Fruit fly (Drosophila melanogaster) whole organism, adult: ENCODE results near the gene CG31091.

Source experiments
- CG11617 ChIP-seq: fragments of 200-800 bp; sonication (Bioruptor generic); optimal IDR thresholded peaks from 2 replicates; lab custom pipeline; 2017; ENCODE audit warnings: mild to moderate bottlenecking, missing biosample characterization, missing genetic modification reagents, missing genetic modification characterization
- CG12768 ChIP-seq: fragments of 200-800 bp; sonication (Bioruptor generic); optimal IDR thresholded peaks from 2 replicates; lab custom pipeline; 2017; ENCODE audit warnings: missing biosample characterization, missing genetic modification characterization, mild to moderate bottlenecking, moderate library complexity, missing genetic modification reagents
- CG14711 ChIP-seq: fragments of 200-800 bp; sonication (Bioruptor generic); optimal IDR thresholded peaks from 2 replicates; lab custom pipeline; 2018; ENCODE audit warnings: missing biosample characterization, mild to moderate bottlenecking, missing genetic modification characterization, moderate library complexity
- CG1620 ChIP-seq: fragments of 200-800 bp; sonication (Bioruptor generic); optimal IDR thresholded peaks from 2 replicates; lab custom pipeline; 2016; ENCODE audit warnings: missing biosample characterization, missing genetic modification characterization
- CG33017 ChIP-seq: fragments of 200-800 bp; sonication (Bioruptor generic); optimal IDR thresholded peaks from 2 replicates; lab custom pipeline; 2018; ENCODE audit warnings: missing biosample characterization, mild to moderate bottlenecking, missing genetic modification characterization, moderate library complexity
- CG5204 ChIP-seq: fragments of 200-800 bp; sonication (Bioruptor generic); optimal IDR thresholded peaks from 2 replicates; lab custom pipeline; 2016; ENCODE audit warnings: missing biosample characterization, missing genetic modification characterization
- CG7045 ChIP-seq: fragments of 200-800 bp; sonication (Bioruptor generic); optimal IDR thresholded peaks from 2 replicates; lab custom pipeline; 2017; ENCODE audit warnings: missing biosample characterization, mild to moderate bottlenecking, missing genetic modification characterization
- CG7101 ChIP-seq: fragments of 200-800 bp; sonication (Bioruptor generic); optimal IDR thresholded peaks from 2 replicates; lab custom pipeline; 2018; ENCODE audit warnings: missing biosample characterization, mild to moderate bottlenecking, missing genetic modification characterization, moderate library complexity
- Clk ChIP-seq: fragments of 200-800 bp; sonication (Bioruptor generic); optimal IDR thresholded peaks from 2 replicates; lab custom pipeline; 2017; ENCODE audit warnings: missing biosample characterization, missing genetic modification characterization
- Crg-1 ChIP-seq: fragments of 200-800 bp; sonication (Bioruptor generic); optimal IDR thresholded peaks from 2 replicates; lab custom pipeline; 2016; ENCODE audit warnings: missing biosample characterization, missing genetic modification characterization
- Hr96 ChIP-seq: fragments of 200-800 bp; sonication (Bioruptor generic); optimal IDR thresholded peaks from 2 replicates; lab custom pipeline; 2016; ENCODE audit warnings: missing biosample characterization, missing genetic modification characterization
- Mnt ChIP-seq: fragments of 200-800 bp; sonication (Bioruptor generic); optimal IDR thresholded peaks from 2 replicates; lab custom pipeline; 2016; ENCODE audit warnings: missing biosample characterization, mild to moderate bottlenecking, missing genetic modification characterization
- bab1 ChIP-seq: fragments of 200-800 bp; sonication (Bioruptor generic); optimal IDR thresholded peaks from 3 replicates; lab custom pipeline; 2019; ENCODE audit warnings: missing biosample characterization, mild to moderate bottlenecking, missing genetic modification characterization, moderate library complexity
- cic ChIP-seq: fragments of 200-800 bp; sonication (Bioruptor generic); optimal IDR thresholded peaks from 2 replicates; lab custom pipeline; 2017; ENCODE audit warnings: missing biosample characterization, mild to moderate bottlenecking, missing genetic modification characterization, moderate library complexity
- cnc ChIP-seq, 2 experiments: fragments of >200 bp; optimal IDR thresholded peaks; 2 replicates each; lab custom pipeline; 2017
- kay ChIP-seq: fragments of 200-800 bp; sonication (Bioruptor generic); peaks from one replicate; lab custom pipeline; 2016; ENCODE audit warnings: missing biosample characterization, missing genetic modification characterization, borderline replicate concordance
- ovo ChIP-seq: fragments of 200-800 bp; sonication (Bioruptor generic); optimal IDR thresholded peaks from 2 replicates; lab custom pipeline; 2016; ENCODE audit warnings: missing biosample characterization, missing genetic modification characterization
- pad ChIP-seq: fragments of 200-800 bp; sonication (Bioruptor generic); optimal IDR thresholded peaks from 3 replicates; lab custom pipeline; 2017; ENCODE audit warnings: missing biosample characterization, missing genetic modification characterization, mild to moderate bottlenecking, moderate library complexity, missing genetic modification reagents
- tj ChIP-seq: fragments of 200-800 bp; sonication (Bioruptor generic); optimal IDR thresholded peaks from 3 replicates; lab custom pipeline; 2017; ENCODE audit warnings: missing biosample characterization, mild to moderate bottlenecking, missing genetic modification characterization, moderate library complexity
- toe ChIP-seq: fragments of 200-800 bp; sonication (Bioruptor generic); optimal IDR thresholded peaks from 2 replicates; lab custom pipeline; 2016; ENCODE audit warnings: missing biosample characterization, missing genetic modification characterization

CG31091 gene

dm6 chr3R:25899690-25900089 is at the start of gene CG31091:
Gene CG31091, plus strand, starts transcription at chr3R:25899903.
- TF ChIP-seq cic (GFP tag; lab: Kevin White, UChicago): no peak
- TF ChIP-seq Mnt (GFP tag; lab: Kevin White, UChicago): no peak
- TF ChIP-seq kay: peak; percentile 8

dm6 chr3R:25851224-25851682 is 48.5 kb upstream of the CG31091 start, which contains the start of the genes CG14545 and CG5886:
Gene CG14545, minus strand, starts transcription at chr3R:25851291.
Gene CG5886, plus strand, starts transcription at chr3R:25851632.
- TF ChIP-seq CG12768 (no peak), Hr96 (GFP tag; lab: Kevin White, UChicago) (peak; percentile 11), ovo (GFP tag; lab: Kevin White, UChicago) (peak; percentile 84), CG14711 (tag; lab: Kevin White, UChicago) (peak; percentile 14), CG7101 (tag; lab: Kevin White, UChicago) (no peak), Crg-1 (GFP tag; lab: Kevin White, UChicago) (peak; percentile 45), bab1 (GFP tag; lab: Kevin White, UChicago) (peak; percentile 49), pad (GFP tag; lab: Kevin White, UChicago) (peak; percentile 19)

dm6 chr3R:25854825-25855224 is 44.9 kb upstream of the CG31091 start:
- TF ChIP-seq Clk (GFP tag; lab: Kevin White, UChicago): no peak
- peak; percentile 25 for TF ChIP-seq CG7045 (GFP tag; lab: Kevin White, UChicago)
- no peak for TF ChIP-seq CG7101 (tag; lab: Kevin White, UChicago)
- TF ChIP-seq CG33017 (tag; lab: Kevin White, UChicago): peak; percentile 11

- TF ChIP-seq CG1620: no peak
- peak; percentile 3 for TF ChIP-seq toe (GFP tag; lab: Kevin White, UChicago)
- TF ChIP-seq CG7045 (GFP tag; lab: Kevin White, UChicago): peak; percentile 48
- no peak for TF ChIP-seq Mnt (GFP tag; lab: Kevin White, UChicago)
- peak; percentile 40 for TF ChIP-seq CG12768
- peak; percentile 21 for TF ChIP-seq Clk (GFP tag; lab: Kevin White, UChicago)
These were observed 44.0 kb upstream of the CG31091 start, which contains the start of gene CG5890 for dm6 chr3R:25855594-25856305. Gene CG5890, plus strand, starts transcription at chr3R:25856154.

dm6 chr3R:25870389-25870788 is 29.3 kb upstream of the CG31091 start:
- TF ChIP-seq cic (GFP tag; lab: Kevin White, UChicago) (no peak), CG11617 (GFP tag; lab: Kevin White, UChicago) (no peak), tj (GFP tag; lab: Kevin White, UChicago) (no peak), Hr96 (GFP tag; lab: Kevin White, UChicago) (no peak), CG5204 (GFP tag; lab: Kevin White, UChicago) (no peak), CG7101 (tag; lab: Kevin White, UChicago) (no peak)

dm6 chr3R:25876639-25877038 is 23.1 kb upstream of the CG31091 start:
- TF ChIP-seq CG7101 (tag; lab: Kevin White, UChicago) (no peak), cnc (optimal IDR thresholded peaks at IDR 0.05; lab: Kevin White, UChicago) (no peak), pad (GFP tag; lab: Kevin White, UChicago) (no peak), CG33017 (tag; lab: Kevin White, UChicago) (no peak), CG7045 (GFP tag; lab: Kevin White, UChicago) (no peak), Mnt (GFP tag; lab: Kevin White, UChicago) (no peak)

dm6 chr3R:25877064-25877463 is 22.6 kb upstream of the CG31091 start:
- peak; percentile 39 for TF ChIP-seq kay
- TF ChIP-seq Mnt (GFP tag; lab: Kevin White, UChicago): no peak

dm6 chr3R:25879324-25879766 is 20.4 kb upstream of the CG31091 start:
- TF ChIP-seq pad (GFP tag; lab: Kevin White, UChicago) (no peak), cnc (optimal IDR thresholded peaks at IDR 0.05; lab: Kevin White, UChicago) (no peak), kay (peak; percentile 54), toe (GFP tag; lab: Kevin White, UChicago) (peak; percentile 10), CG14711 (tag; lab: Kevin White, UChicago) (peak; percentile 37), CG12768 (no peak)
